Fruit fly (Drosophila melanogaster) whole organism, embryonic: Measurements from ENCODE around the gene Aasdh.

Experiments
- Bgb ChIP-seq: fragments of 200-800 bp; sonication (Bioruptor generic); IDR thresholded peaks from 2 replicates; pipeline ENCODE4 v1.3.6; 2022; ENCODE audit warnings: missing biosample characterization, missing genetic modification characterization; ENCODE audit not compliant: partially characterized antibody
- CG10267 ChIP-seq: fragments of 200-800 bp; sonication (Bioruptor generic); optimal IDR thresholded peaks from 2 replicates; lab custom pipeline; 2018; ENCODE audit warnings: missing biosample characterization, mild to moderate bottlenecking, missing genetic modification characterization, moderate library complexity
- CG10431 ChIP-seq: fragments of 200-800 bp; sonication (Bioruptor generic); optimal IDR thresholded peaks from 3 replicates; lab custom pipeline; 2018; ENCODE audit warnings: missing biosample characterization, mild to moderate bottlenecking, missing genetic modification characterization
- CG10959 ChIP-seq: fragments of 200-800 bp; sonication (Bioruptor generic); IDR thresholded peaks from 2 replicates; pipeline ENCODE4 v1.3.6; 2022; ENCODE audit warnings: missing biosample characterization, missing genetic modification characterization
- CG11695 ChIP-seq: fragments of 200-800 bp; sonication (Bioruptor generic); IDR thresholded peaks from 3 replicates; pipeline ENCODE4 v1.3.6; 2022; ENCODE audit warnings: missing biosample characterization, missing genetic modification characterization
- CG12155 ChIP-seq: fragments of 200-800 bp; sonication (Bioruptor generic); optimal IDR thresholded peaks from 3 replicates; lab custom pipeline; 2016; ENCODE audit warnings: missing biosample characterization, missing genetic modification characterization
- CG12744 ChIP-seq: fragments of 200-800 bp; sonication (Bioruptor generic); optimal IDR thresholded peaks from 2 replicates; lab custom pipeline; 2016; ENCODE audit warnings: missing biosample characterization, missing genetic modification characterization
- CG13424 ChIP-seq: fragments of 200-800 bp; sonication (Bioruptor generic); optimal IDR thresholded peaks from 2 replicates; lab custom pipeline; 2019; ENCODE audit warnings: missing biosample characterization, mild to moderate bottlenecking, missing genetic modification characterization, moderate library complexity
- CG15514 ChIP-seq: fragments of 200-800 bp; sonication (Bioruptor generic); optimal IDR thresholded peaks from 3 replicates; lab custom pipeline; 2017; ENCODE audit warnings: missing biosample characterization, missing genetic modification characterization, mild to moderate bottlenecking, moderate library complexity, missing genetic modification reagents
- CG16813 ChIP-seq: fragments of 200-800 bp; sonication (Bioruptor generic); IDR thresholded peaks from 3 replicates; pipeline ENCODE4 v1.3.6; 2022; ENCODE audit warnings: missing biosample characterization, missing genetic modification characterization; ENCODE audit not compliant: partially characterized antibody
- CG17186 ChIP-seq: fragments of 200-800 bp; sonication (Bioruptor generic); optimal IDR thresholded peaks from 3 replicates; lab custom pipeline; 2017; ENCODE audit warnings: missing biosample characterization, missing genetic modification reagents, missing genetic modification characterization
- CG31365 ChIP-seq: fragments of 200-800 bp; sonication (Bioruptor generic); optimal IDR thresholded peaks from 2 replicates; lab custom pipeline; 2018; ENCODE audit warnings: missing biosample characterization, mild to moderate bottlenecking, missing genetic modification characterization
- CG31388 ChIP-seq: fragments of 200-800 bp; sonication (Bioruptor generic); optimal IDR thresholded peaks from 2 replicates; lab custom pipeline; 2016; ENCODE audit warnings: missing biosample characterization, missing genetic modification characterization
- CG33213 ChIP-seq: fragments of 200-800 bp; sonication (Bioruptor generic); optimal IDR thresholded peaks from 3 replicates; lab custom pipeline; 2016; ENCODE audit warnings: missing biosample characterization, missing genetic modification characterization
- CG3995 ChIP-seq: fragments of 200-800 bp; sonication (Bioruptor generic); optimal IDR thresholded peaks from 3 replicates; lab custom pipeline; 2016; ENCODE audit warnings: missing biosample characterization, missing genetic modification characterization
- CG4282 ChIP-seq: fragments of 200-800 bp; sonication (Bioruptor generic); optimal IDR thresholded peaks from 2 replicates; lab custom pipeline; 2016; ENCODE audit warnings: missing biosample characterization, missing genetic modification characterization
- CG4854 ChIP-seq: fragments of 200-800 bp; sonication (Bioruptor generic); optimal IDR thresholded peaks from 2 replicates; lab custom pipeline; 2016; ENCODE audit warnings: missing biosample characterization, missing genetic modification characterization, inconsistent platforms
- CG6791 ChIP-seq: fragments of 200-800 bp; sonication (Bioruptor generic); IDR thresholded peaks from 3 replicates; pipeline ENCODE4 v1.3.6; 2022; ENCODE audit warnings: missing biosample characterization, missing genetic modification characterization; ENCODE audit not compliant: partially characterized antibody
- CG8478 ChIP-seq: fragments of >200 bp; optimal IDR thresholded peaks from 2 replicates; lab custom pipeline; 2018
- Dbx ChIP-seq: fragments of 200-800 bp; sonication (Bioruptor generic); IDR thresholded peaks from 3 replicates; pipeline ENCODE4 v1.3.6; 2022; ENCODE audit warnings: missing biosample characterization, missing genetic modification characterization
- Dp ChIP-seq: fragments of 200-800 bp; sonication (Bioruptor generic); optimal IDR thresholded peaks from 2 replicates; lab custom pipeline; 2018; ENCODE audit warnings: missing biosample characterization, mild to moderate bottlenecking, missing genetic modification characterization, moderate library complexity
- E2f2 ChIP-seq: fragments of 200-800 bp; sonication (Bioruptor generic); IDR thresholded peaks from 2 replicates; pipeline ENCODE4 v1.3.6; 2022; ENCODE audit warnings: missing biosample characterization, missing genetic modification characterization
- Fer1 ChIP-seq: fragments of 200-800 bp; sonication (Bioruptor generic); optimal IDR thresholded peaks from 2 replicates; lab custom pipeline; 2017; ENCODE audit warnings: missing biosample characterization, mild to moderate bottlenecking, missing genetic modification characterization
- Kr ChIP-seq: fragments of 200-800 bp; sonication (Bioruptor generic); optimal IDR thresholded peaks from 2 replicates; lab custom pipeline; 2017; ENCODE audit warnings: missing biosample characterization, mild to moderate bottlenecking, missing genetic modification characterization
- Lpt ChIP-seq: fragments of >200 bp; optimal IDR thresholded peaks from 2 replicates; lab custom pipeline; 2018; ENCODE audit warnings: missing biosample characterization, missing genetic modification characterization
- MBD-R2 ChIP-seq: fragments of 200-800 bp; sonication (Bioruptor generic); IDR thresholded peaks from 2 replicates; pipeline ENCODE4 v1.3.6; 2022; ENCODE audit warnings: missing biosample characterization, missing genetic modification characterization
- Myb ChIP-seq: fragments of 200-800 bp; sonication (Bioruptor generic); optimal IDR thresholded peaks from 2 replicates; lab custom pipeline; 2016; ENCODE audit warnings: missing biosample characterization, missing genetic modification characterization
- NC2α ChIP-seq: fragments of 200-800 bp; sonication (Bioruptor generic); optimal IDR thresholded peaks from 2 replicates; lab custom pipeline; 2016; ENCODE audit warnings: missing biosample characterization, missing genetic modification characterization
- NC2β ChIP-seq: fragments of 200-800 bp; sonication (Bioruptor generic); optimal IDR thresholded peaks from 2 replicates; lab custom pipeline; 2016; ENCODE audit warnings: missing biosample characterization, missing genetic modification characterization
- Sry-δ ChIP-seq: fragments of 200-800 bp; sonication (Bioruptor generic); optimal IDR thresholded peaks from 2 replicates; lab custom pipeline; 2016; ENCODE audit warnings: missing biosample characterization, missing genetic modification characterization
- ato ChIP-seq: fragments of 200-800 bp; sonication (Bioruptor generic); IDR thresholded peaks from 2 replicates; pipeline ENCODE4 v1.3.6; 2022; ENCODE audit warnings: missing biosample characterization, missing genetic modification characterization; ENCODE audit not compliant: partially characterized antibody
- btn ChIP-seq: fragments of 200-800 bp; sonication (Bioruptor generic); optimal IDR thresholded peaks from 2 replicates; lab custom pipeline; 2016; ENCODE audit warnings: missing biosample characterization, missing genetic modification characterization
- ci ChIP-seq: fragments of 200-800 bp; sonication (Bioruptor generic); IDR thresholded peaks from 3 replicates; pipeline ENCODE4 v1.3.6; 2022; ENCODE audit warnings: missing biosample characterization, missing genetic modification characterization
- crp ChIP-seq, 2 experiments: fragments of 200-800 bp; sonication (Bioruptor generic); optimal IDR thresholded peaks; 2 replicates in 1 of 2; 3 replicates in 1 of 2; lab custom pipeline; 2017; ENCODE audit warnings: missing biosample characterization in 2 of 2, missing genetic modification characterization in 2 of 2, mild to moderate bottlenecking in 1 of 2, moderate library complexity in 1 of 2
- emc ChIP-seq: fragments of 200-800 bp; sonication (Bioruptor generic); optimal IDR thresholded peaks from 2 replicates; lab custom pipeline; 2016; ENCODE audit warnings: missing biosample characterization, missing genetic modification characterization
- ems ChIP-seq: fragments of 200-800 bp; sonication (Bioruptor generic); optimal IDR thresholded peaks from 3 replicates; lab custom pipeline; 2016; ENCODE audit warnings: missing biosample characterization, missing genetic modification characterization
- fd102C ChIP-seq: fragments of 200-800 bp; sonication (Bioruptor generic); optimal IDR thresholded peaks from 2 replicates; lab custom pipeline; 2018; ENCODE audit warnings: missing biosample characterization, mild to moderate bottlenecking, missing genetic modification characterization, moderate library complexity
- ftz-f1 ChIP-seq: fragments of 200-800 bp; sonication (Bioruptor generic); optimal IDR thresholded peaks from 2 replicates; lab custom pipeline; 2016; ENCODE audit warnings: missing biosample characterization, missing genetic modification characterization
- gce ChIP-seq: fragments of 200-800 bp; sonication (Bioruptor generic); IDR thresholded peaks from 3 replicates; pipeline ENCODE4 v1.3.6; 2022; ENCODE audit warnings: missing biosample characterization, missing genetic modification characterization
- her ChIP-seq: fragments of 200-800 bp; sonication (Bioruptor generic); optimal IDR thresholded peaks from 2 replicates; lab custom pipeline; 2016; ENCODE audit warnings: missing biosample characterization, missing genetic modification characterization
- ind ChIP-seq: fragments of 200-800 bp; sonication (Bioruptor generic); optimal IDR thresholded peaks from 3 replicates; lab custom pipeline; 2016; ENCODE audit warnings: missing biosample characterization, missing genetic modification characterization
- lola ChIP-seq, 3 experiments: fragments of >200 bp in 2 of 3; fragments of 200-800 bp in 1 of 3; sonication (Bioruptor generic) in 1 of 3; optimal IDR thresholded peaks; 2 replicates each; lab custom pipeline; 2017 to 2019; ENCODE audit warnings: missing biosample characterization in 3 of 3, missing genetic modification characterization in 3 of 3, mild to moderate bottlenecking in 1 of 3, moderate library complexity in 1 of 3
- nau ChIP-seq: fragments of 200-800 bp; sonication (Bioruptor generic); optimal IDR thresholded peaks from 3 replicates; lab custom pipeline; 2017; ENCODE audit warnings: missing biosample characterization, mild to moderate bottlenecking, missing genetic modification characterization, missing genetic modification reagents
- pan ChIP-seq, 4 experiments: fragments of >200 bp in 3 of 4; fragments of 200-800 bp in 1 of 4; sonication (Bioruptor generic) in 1 of 4; optimal IDR thresholded peaks in 3 of 4; IDR thresholded peaks in 1 of 4; 2 replicates each; pipeline versions ENCODE4 v1.3.6 to Lab custom; 2017 to 2022; ENCODE audit warnings: missing biosample characterization in 2 of 4, missing genetic modification characterization in 2 of 4, mixed read lengths in 1 of 4
- pzg ChIP-seq: fragments of 200-800 bp; sonication (Bioruptor generic); optimal IDR thresholded peaks from 3 replicates; lab custom pipeline; 2018; ENCODE audit warnings: missing biosample characterization, mild to moderate bottlenecking, missing genetic modification characterization, moderate library complexity
- row ChIP-seq: fragments of 200-800 bp; sonication (Bioruptor generic); IDR thresholded peaks from 3 replicates; pipeline ENCODE4 v1.3.6; 2022; ENCODE audit warnings: missing biosample characterization, missing genetic modification characterization
- scrt ChIP-seq: fragments of 200-800 bp; sonication (Bioruptor generic); optimal IDR thresholded peaks from 2 replicates; lab custom pipeline; 2018; ENCODE audit warnings: missing biosample characterization, mild to moderate bottlenecking, missing genetic modification characterization, moderate library complexity
- stwl ChIP-seq: fragments of 200-800 bp; sonication (Bioruptor generic); optimal IDR thresholded peaks from 3 replicates; lab custom pipeline; 2018; ENCODE audit warnings: missing biosample characterization, mild to moderate bottlenecking, missing genetic modification characterization, moderate library complexity
- wek ChIP-seq: fragments of 200-800 bp; sonication (Bioruptor generic); optimal IDR thresholded peaks from 3 replicates; lab custom pipeline; 2018; ENCODE audit warnings: missing biosample characterization, mild to moderate bottlenecking, missing genetic modification characterization, moderate library complexity

Gene Aasdh

dm6 chr2L:8438052-8438451 lies 11.3 kb downstream of the Aasdh start, which contains the start of gene mus201:
Gene mus201, plus strand, starts transcription at chr2L:8438169.
- TF ChIP-seq btn (no peak), row (GFP tag; lab: Robert Waterston, UW) (peak; percentile 32; the same call in 1 of the 3 replicates), CG10267 (tag; lab: Kevin White, UChicago) (peak; percentile 76), CG12155 (GFP tag; lab: Kevin White, UChicago) (no peak), CG17186 (peak; percentile 13), CG3995 (peak; percentile 97), stwl (tag; lab: Kevin White, UChicago) (peak; percentile 19), ind (GFP tag; lab: Kevin White, UChicago) (no peak), crp (GFP tag; optimal IDR thresholded peaks at IDR 0.05; lab: Kevin White, UChicago) (peak in 1 of 2 experiments; percentile 80), ftz-f1 (GFP tag; lab: Kevin White, UChicago) (no peak), CG10959 (GFP tag; lab: Robert Waterston, UW) (no peak), CG8478 (lab: Kevin White, UChicago) (no peak), pzg (GFP tag; lab: Kevin White, UChicago) (peak; percentile 23), CG12744 (GFP tag; lab: Kevin White, UChicago) (no peak), fd102C (GFP tag; lab: Kevin White, UChicago) (no peak), Kr (no peak), Dp (GFP tag; lab: Kevin White, UChicago) (peak; percentile 41), E2f2 (GFP tag; lab: Robert Waterston, UW) (peak; percentile 47; the same call in 1 of the 2 replicates), CG4854 (GFP tag; lab: Kevin White, UChicago) (no peak), Fer1 (GFP tag; lab: Kevin White, UChicago) (no peak), CG6791 (GFP tag; lab: Robert Waterston, UW) (no peak), MBD-R2 (peak; percentile 79), gce (no peak), CG10431 (GFP tag; lab: Kevin White, UChicago) (peak; percentile 68), Sry-δ (GFP tag; lab: Kevin White, UChicago) (no peak)
- TF ChIP-seq, all 482 proteins: peak for 11

- TF ChIP-seq CG31365 (tag; lab: Kevin White, UChicago), result no peak
- no peak for TF ChIP-seq nau (GFP tag; lab: Kevin White, UChicago)
- TF ChIP-seq Lpt (GFP tag; lab: Kevin White, UChicago), result no peak
- TF ChIP-seq scrt (GFP tag; lab: Kevin White, UChicago), result no peak
- no peak for TF ChIP-seq wek (GFP tag; lab: Kevin White, UChicago)
- TF ChIP-seq pan (optimal IDR thresholded peaks at IDR 0.05; lab: Kevin White, UChicago), result no peak
- no peak for TF ChIP-seq pan (GFP tag; optimal IDR thresholded peaks at IDR 0.05 in 1 of 2, IDR thresholded peaks at IDR 0.05 in 1 of 2)
- TF ChIP-seq Kr, result no peak
- TF ChIP-seq CG16813, result no peak
- no peak for TF ChIP-seq ems (GFP tag; lab: Kevin White, UChicago)
- TF ChIP-seq NC2α, result no peak
- TF ChIP-seq her (GFP tag; lab: Kevin White, UChicago), result peak; percentile 2
- TF ChIP-seq emc, result no peak
- peak; percentile 64; the same call in 1 of the 3 replicates for TF ChIP-seq ci (GFP tag; lab: Robert Waterston, UW)
- TF ChIP-seq ato (GFP tag; lab: Robert Waterston, UW), result no peak
- TF ChIP-seq CG13424 (tag; lab: Kevin White, UChicago), result no peak
- TF ChIP-seq Bgb (GFP tag; lab: Robert Waterston, UW), result peak; percentile 9; the same call in 1 of the 2 replicates
- no peak for TF ChIP-seq CG31388 (GFP tag; lab: Kevin White, UChicago)
- no peak for TF ChIP-seq CG11695 (GFP tag; lab: Robert Waterston, UW)
- TF ChIP-seq CG4282 (GFP tag; lab: Kevin White, UChicago), result peak; percentile 0
- TF ChIP-seq CG17186, result peak; percentile 79
- no peak for TF ChIP-seq lola (GFP tag; optimal IDR thresholded peaks at IDR 0.05; lab: Kevin White, UChicago)
- TF ChIP-seq Dbx (GFP tag; lab: Robert Waterston, UW), result no peak; the same call in 2 of the 3 replicates
- peak; percentile 54 for TF ChIP-seq Myb (GFP tag; lab: Kevin White, UChicago)
- TF ChIP-seq CG15514, result peak; percentile 42
- peak; percentile 29; the same call in 1 of the 3 replicates for TF ChIP-seq row (GFP tag; lab: Robert Waterston, UW)
- TF ChIP-seq NC2β (GFP tag; lab: Kevin White, UChicago), result peak; percentile 11
- no peak for TF ChIP-seq CG33213 (GFP tag; lab: Kevin White, UChicago)
Measured at dm6 chr2L:8437176-8437575, 12.2 kb downstream of the Aasdh start, which contains the start of the genes D12 and Chrac-14. Gene D12, minus strand, starts transcription at chr2L:8437365. Gene Chrac-14, plus strand, starts transcription at chr2L:8437405.
